Worm (Caenorhabditis elegans): ENCODE data around the gene nhr-214.

ce11 chrX:12690346-12690745 lies 11.5 kb downstream of the nhr-214 start:
- TF ChIP-seq pat-9 (tag; optimal IDR thresholded peaks at IDR 0.05) (no peak), pha-4 (tag; optimal IDR thresholded peaks at IDR 0.05) (no peak), pha-2 (tag; optimal IDR thresholded peaks at IDR 0.05) (no peak), F13H6.1 (tag; optimal IDR thresholded peaks at IDR 0.05) (no peak), fkh-10 (GFP tag; optimal IDR thresholded peaks at IDR 0.05) (no peak), nfya-1 (tag; optimal IDR thresholded peaks at IDR 0.05) (no peak), elt-2 (tag; optimal IDR thresholded peaks at IDR 0.05) (no peak), dve-1 (tag; optimal IDR thresholded peaks at IDR 0.05) (no peak), tbx-2 (tag; optimal IDR thresholded peaks at IDR 0.05) (no peak), sox-4 (tag; optimal IDR thresholded peaks at IDR 0.05) (no peak), ceh-48 (tag; optimal IDR thresholded peaks at IDR 0.05) (no peak), lim-6 (tag; optimal IDR thresholded peaks at IDR 0.05) (no peak), pag-3 (tag; optimal IDR thresholded peaks at IDR 0.05; ENCODE audit: borderline replicate concordance) (no peak)
